Fruit fly (Drosophila melanogaster): Measurements from ENCODE around the gene Prosbeta7.

dm6 chr3R:5354373-5355134 is 3.6 kb downstream of the Prosbeta7 start, which contains the start of the genes CG11999 and CG1161:
- TF ChIP-seq Sin3A (optimal IDR thresholded peaks at IDR 0.05) (no peak), Myc (optimal IDR thresholded peaks at IDR 0.05) (no peak)

Data from Kc167 (cell line).